Fruit fly (Drosophila melanogaster) whole organism, embryonic: ENCODE data around the gene Cyp6d4.
A peak's percentile ranks its signal among the peaks of the same experiment; 100 is the strongest.

Experiments
- Atf-2 ChIP-seq: fragments of 200-800 bp; sonication (Bioruptor generic); optimal IDR thresholded peaks from 2 replicates; lab custom pipeline; 2016; ENCODE audit warnings: missing biosample characterization, missing genetic modification characterization
- Awh ChIP-seq: fragments of 200-800 bp; sonication (Bioruptor generic); IDR thresholded peaks from 2 replicates; pipeline ENCODE4, ENCODE4 v1.3.6; 2022; ENCODE audit warnings: missing biosample characterization, missing genetic modification characterization
- CG15269 ChIP-seq: fragments of 200-800 bp; sonication (Bioruptor generic); optimal IDR thresholded peaks from 2 replicates; lab custom pipeline; 2018; ENCODE audit warnings: missing biosample characterization, mild to moderate bottlenecking, missing genetic modification characterization, moderate library complexity
- CG15479 ChIP-seq: fragments of 200-800 bp; sonication (Bioruptor generic); optimal IDR thresholded peaks from 3 replicates; lab custom pipeline; 2019; ENCODE audit warnings: missing biosample characterization, mild to moderate bottlenecking, missing genetic modification characterization, moderate library complexity
- CG1603 ChIP-seq: fragments of 200-800 bp; sonication (Bioruptor generic); optimal IDR thresholded peaks from 2 replicates; lab custom pipeline; 2019; ENCODE audit warnings: missing biosample characterization, mild to moderate bottlenecking, missing genetic modification characterization, moderate library complexity
- CG18619 ChIP-seq: fragments of 200-800 bp; sonication (Bioruptor generic); optimal IDR thresholded peaks from 3 replicates; lab custom pipeline; 2017; ENCODE audit warnings: missing biosample characterization, mild to moderate bottlenecking, missing genetic modification characterization
- CG2712 ChIP-seq: fragments of 200-800 bp; optimal IDR thresholded peaks from 3 replicates; lab custom pipeline; 2019; ENCODE audit warnings: missing biosample characterization, mild to moderate bottlenecking, missing genetic modification characterization, moderate library complexity
- CG2875 ChIP-seq: fragments of 200-800 bp; sonication (Bioruptor generic); optimal IDR thresholded peaks from 2 replicates; lab custom pipeline; 2017; ENCODE audit warnings: missing biosample characterization, mild to moderate bottlenecking, missing genetic modification characterization, missing genetic modification reagents
- CG2889 ChIP-seq: fragments of 200-800 bp; sonication (Bioruptor generic); IDR thresholded peaks from 3 replicates; pipeline ENCODE4 v1.3.6; 2022; ENCODE audit warnings: missing biosample characterization, missing genetic modification characterization
- CG30020 ChIP-seq: fragments of 200-800 bp; optimal IDR thresholded peaks from 2 replicates; lab custom pipeline; 2019; ENCODE audit warnings: missing biosample characterization, mild to moderate bottlenecking, missing genetic modification characterization, moderate library complexity
- CG32772 ChIP-seq: fragments of 200-800 bp; sonication (Bioruptor generic); IDR thresholded peaks from 2 replicates; pipeline ENCODE4 v1.3.6; 2022; ENCODE audit warnings: missing biosample characterization, missing genetic modification characterization
- CG3995 ChIP-seq: fragments of 200-800 bp; sonication (Bioruptor generic); optimal IDR thresholded peaks from 3 replicates; lab custom pipeline; 2016; ENCODE audit warnings: missing biosample characterization, missing genetic modification characterization
- CG42726 ChIP-seq: fragments of 200-800 bp; sonication (Bioruptor generic); IDR thresholded peaks from 2 replicates; pipeline ENCODE4 v1.3.6; 2022; ENCODE audit warnings: missing biosample characterization, missing genetic modification characterization; ENCODE audit not compliant: partially characterized antibody
- CG43689 ChIP-seq: fragments of 200-800 bp; sonication (Bioruptor generic); IDR thresholded peaks from 2 replicates; pipeline ENCODE4 v1.3.6; 2022; ENCODE audit warnings: missing biosample characterization, missing genetic modification characterization
- CG8478 ChIP-seq: fragments of >200 bp; optimal IDR thresholded peaks from 2 replicates; lab custom pipeline; 2018
- Elba2 ChIP-seq: fragments of 200-800 bp; sonication (Bioruptor generic); optimal IDR thresholded peaks from 3 replicates; lab custom pipeline; 2016; ENCODE audit warnings: missing biosample characterization, missing genetic modification characterization
- Hmr ChIP-seq: fragments of 200-800 bp; sonication (Bioruptor generic); optimal IDR thresholded peaks from 3 replicates; lab custom pipeline; 2017; ENCODE audit warnings: mild to moderate bottlenecking, missing biosample characterization, missing genetic modification reagents, missing genetic modification characterization
- Jarid2 ChIP-seq: fragments of 200-800 bp; sonication (Bioruptor generic); optimal IDR thresholded peaks from 3 replicates; lab custom pipeline; 2017; ENCODE audit warnings: mild to moderate bottlenecking, missing biosample characterization, missing genetic modification reagents, missing genetic modification characterization
- Med ChIP-seq: fragments of 200-800 bp; sonication (Bioruptor generic); peaks from one replicate; lab custom pipeline; 2016; ENCODE audit warnings: missing biosample characterization, missing genetic modification characterization, mild to moderate bottlenecking, inconsistent platforms, moderate library complexity
- NC2α ChIP-seq: fragments of 200-800 bp; sonication (Bioruptor generic); optimal IDR thresholded peaks from 2 replicates; lab custom pipeline; 2016; ENCODE audit warnings: missing biosample characterization, missing genetic modification characterization
- Neu2 ChIP-seq: fragments of 200-800 bp; sonication (Bioruptor generic); optimal IDR thresholded peaks from 3 replicates; lab custom pipeline; 2016; ENCODE audit warnings: missing biosample characterization, missing genetic modification characterization, borderline replicate concordance
- Nf-YB ChIP-seq: fragments of 200-800 bp; sonication (Bioruptor generic); optimal IDR thresholded peaks from 3 replicates; lab custom pipeline; 2019; ENCODE audit warnings: missing biosample characterization, mild to moderate bottlenecking, missing genetic modification characterization, moderate library complexity
- Pdp1 ChIP-seq, 2 experiments: fragments of 200-800 bp; sonication (Bioruptor generic); optimal IDR thresholded peaks; 3 replicates each; lab custom pipeline; 2016; ENCODE audit warnings: missing biosample characterization in 2 of 2, missing genetic modification characterization in 2 of 2, mild to moderate bottlenecking in 1 of 2, moderate library complexity in 1 of 2
- Stat92E ChIP-seq, 3 experiments: fragments of >200 bp in 2 of 3; fragments of 200-800 bp in 1 of 3; sonication (Bioruptor generic) in 1 of 3; optimal IDR thresholded peaks; 2 replicates each; lab custom pipeline; 2017 to 2019; ENCODE audit warnings: missing biosample characterization in 3 of 3, missing genetic modification characterization in 3 of 3, mild to moderate bottlenecking in 1 of 3, moderate library complexity in 1 of 3
- TFAM ChIP-seq: fragments of 200-800 bp; sonication (Bioruptor generic); optimal IDR thresholded peaks from 2 replicates; lab custom pipeline; 2017; ENCODE audit warnings: missing biosample characterization, missing genetic modification characterization, inconsistent platforms
- Xrp1 ChIP-seq: fragments of 200-800 bp; sonication (Bioruptor generic); IDR thresholded peaks from 2 replicates; pipeline ENCODE4 v1.3.6; 2022; ENCODE audit warnings: missing biosample characterization, missing genetic modification characterization
- YL-1 ChIP-seq: fragments of 200-800 bp; sonication (Bioruptor generic); optimal IDR thresholded peaks from 3 replicates; lab custom pipeline; 2017; ENCODE audit warnings: missing biosample characterization, mild to moderate bottlenecking, missing genetic modification characterization
- abd-A ChIP-seq: fragments of 200-800 bp; sonication (Bioruptor generic); optimal IDR thresholded peaks from 3 replicates; lab custom pipeline; 2019; ENCODE audit warnings: missing biosample characterization, mild to moderate bottlenecking, missing genetic modification characterization, moderate library complexity
- az2 ChIP-seq: fragments of 200-800 bp; sonication (Bioruptor generic); optimal IDR thresholded peaks from 3 replicates; lab custom pipeline; 2016; ENCODE audit warnings: missing biosample characterization, missing genetic modification characterization
- bowl ChIP-seq: fragments of 200-800 bp; sonication (Bioruptor generic); IDR thresholded peaks from 2 replicates; pipeline ENCODE4 v1.3.6; 2022; ENCODE audit warnings: missing biosample characterization, missing genetic modification characterization
- cg ChIP-seq: fragments of 200-800 bp; sonication (Bioruptor generic); optimal IDR thresholded peaks from 3 replicates; lab custom pipeline; 2019; ENCODE audit warnings: missing biosample characterization, mild to moderate bottlenecking, missing genetic modification characterization, moderate library complexity
- danr ChIP-seq: fragments of 200-800 bp; sonication (Bioruptor generic); IDR thresholded peaks from 2 replicates; pipeline ENCODE4 v1.3.6; 2022; ENCODE audit warnings: missing biosample characterization, missing genetic modification characterization
- grau ChIP-seq: fragments of 200-800 bp; optimal IDR thresholded peaks from 3 replicates; lab custom pipeline; 2019; ENCODE audit warnings: missing biosample characterization, mild to moderate bottlenecking, missing genetic modification characterization, moderate library complexity
- hkb ChIP-seq, 2 experiments: fragments of 200-800 bp in 1 of 2; fragments of >200 bp in 1 of 2; sonication (Bioruptor generic) in 1 of 2; IDR thresholded peaks in 1 of 2; optimal IDR thresholded peaks in 1 of 2; 2 replicates each; pipeline versions ENCODE4 v1.3.6 to Lab custom; 2017 to 2022; ENCODE audit warnings: missing biosample characterization in 1 of 2, missing genetic modification characterization in 1 of 2
- insv ChIP-seq, 2 experiments: fragments of 200-800 bp; sonication (Bioruptor generic); optimal IDR thresholded peaks; 3 replicates each; lab custom pipeline; 2016 to 2018; ENCODE audit warnings: missing biosample characterization in 2 of 2, missing genetic modification characterization in 2 of 2
- kah ChIP-seq: fragments of 200-800 bp; sonication (Bioruptor generic); optimal IDR thresholded peaks from 2 replicates; lab custom pipeline; 2018; ENCODE audit warnings: missing biosample characterization, mild to moderate bottlenecking, missing genetic modification characterization
- nom ChIP-seq: fragments of 200-800 bp; sonication (Bioruptor generic); optimal IDR thresholded peaks from 2 replicates; lab custom pipeline; 2017; ENCODE audit warnings: missing biosample characterization, missing genetic modification characterization, mild to moderate bottlenecking, moderate library complexity, missing genetic modification reagents
- phol ChIP-seq: fragments of 200-800 bp; sonication (Bioruptor generic); optimal IDR thresholded peaks from 3 replicates; lab custom pipeline; 2018; ENCODE audit warnings: missing biosample characterization, mild to moderate bottlenecking, missing genetic modification characterization, moderate library complexity
- pros ChIP-seq: fragments of 200-800 bp; sonication (Bioruptor generic); optimal IDR thresholded peaks from 3 replicates; lab custom pipeline; 2019; ENCODE audit warnings: missing biosample characterization, mild to moderate bottlenecking, missing genetic modification characterization, moderate library complexity
- sens ChIP-seq: fragments of 200-800 bp; sonication (Bioruptor generic); peaks from one replicate; lab custom pipeline; 2016; ENCODE audit warnings: missing biosample characterization, missing genetic modification characterization
- sug ChIP-seq: fragments of 200-800 bp; optimal IDR thresholded peaks from 2 replicates; lab custom pipeline; 2019; ENCODE audit warnings: missing biosample characterization, mild to moderate bottlenecking, missing genetic modification characterization, moderate library complexity
- tll ChIP-seq, 2 experiments: fragments of 200-800 bp in 1 of 2; fragments of >200 bp in 1 of 2; sonication (Bioruptor generic) in 1 of 2; optimal IDR thresholded peaks; 2 replicates each; lab custom pipeline; 2017 to 2019; ENCODE audit warnings: missing biosample characterization in 2 of 2, missing genetic modification characterization in 2 of 2, mild to moderate bottlenecking in 1 of 2, moderate library complexity in 1 of 2
- unc-4 ChIP-seq: fragments of 200-800 bp; sonication (Bioruptor generic); IDR thresholded peaks from 2 replicates; pipeline ENCODE4 v1.3.6; 2022; ENCODE audit warnings: missing biosample characterization, missing genetic modification characterization; ENCODE audit not compliant: partially characterized antibody
- vvl ChIP-seq: fragments of 200-800 bp; sonication (Bioruptor generic); IDR thresholded peaks from 2 replicates; pipeline ENCODE4 v1.3.6; 2022; ENCODE audit warnings: missing biosample characterization, missing genetic modification characterization
- zf30C ChIP-seq: fragments of 200-800 bp; sonication (Bioruptor generic); optimal IDR thresholded peaks from 3 replicates; lab custom pipeline; 2018; ENCODE audit warnings: missing biosample characterization, mild to moderate bottlenecking, missing genetic modification characterization

Gene Cyp6d4

dm6 chr3R:22664274-22664673 lies 33.8 kb upstream of the Cyp6d4 start (continued):
- peak; percentile 45 for TF ChIP-seq CG2712 (tag; lab: Kevin White, UChicago)

- TF ChIP-seq phol (tag; lab: Kevin White, UChicago): peak; percentile 36
- no peak for TF ChIP-seq CG32772 (GFP tag; lab: Robert Waterston, UW)
- TF ChIP-seq unc-4 (GFP tag; lab: Robert Waterston, UW): 0 out of 2 replicates have a peak, but pooled peaks have one; percentile 19
- TF ChIP-seq Hmr (GFP tag; lab: Kevin White, UChicago): no peak
- no peak for TF ChIP-seq CG30020 (tag; lab: Kevin White, UChicago)
- TF ChIP-seq CG42726 (GFP tag; lab: Robert Waterston, UW): 0 out of 2 replicates have a peak, but pooled peaks have one; percentile 18
- no peak for TF ChIP-seq CG43689
- TF ChIP-seq YL-1 (GFP tag; lab: Kevin White, UChicago): peak; percentile 35
- TF ChIP-seq sens: peak; percentile 72
- no peak for TF ChIP-seq CG18619 (GFP tag; lab: Kevin White, UChicago)
- TF ChIP-seq CG2875 (GFP tag; lab: Kevin White, UChicago): no peak
- TF ChIP-seq CG15269 (tag; lab: Kevin White, UChicago): peak; percentile 72
- no peak for TF ChIP-seq az2 (GFP tag; lab: Kevin White, UChicago)
- peak; percentile 97 for TF ChIP-seq sug
- 0 out of 2 replicates have a peak, but pooled peaks have one; percentile 19 for TF ChIP-seq Xrp1 (GFP tag; lab: Robert Waterston, UW)
- no peak for TF ChIP-seq grau (tag; lab: Kevin White, UChicago)
- TF ChIP-seq Pdp1 (GFP tag; optimal IDR thresholded peaks at IDR 0.05; lab: Kevin White, UChicago): peak in 1 of 2 experiments; percentile 1
- TF ChIP-seq insv (GFP tag; optimal IDR thresholded peaks at IDR 0.05; lab: Kevin White, UChicago): peak in 1 of 2 experiments; percentile 3
- TF ChIP-seq CG8478: peak; percentile 55
- TF ChIP-seq nom (GFP tag; lab: Kevin White, UChicago): peak; percentile 22
- TF ChIP-seq hkb (optimal IDR thresholded peaks at IDR 0.05; lab: Kevin White, UChicago): no peak
- no peak for TF ChIP-seq hkb (GFP tag; IDR thresholded peaks at IDR 0.05; lab: Robert Waterston, UW)
- peak; percentile 92 for TF ChIP-seq Elba2 (GFP tag; lab: Kevin White, UChicago)
- TF ChIP-seq zf30C (GFP tag; lab: Kevin White, UChicago): no peak
- TF ChIP-seq Awh (GFP tag; lab: Robert Waterston, UW): 0 out of 2 replicates have a peak, but pooled peaks have one; percentile 22
- TF ChIP-seq CG3995 (GFP tag; lab: Kevin White, UChicago): peak; percentile 9
- peak; percentile 8 for TF ChIP-seq Nf-YB (GFP tag; lab: Kevin White, UChicago)
- no peak for TF ChIP-seq tll (GFP tag; optimal IDR thresholded peaks at IDR 0.05; lab: Kevin White, UChicago)
- no peak for TF ChIP-seq TFAM (GFP tag; lab: Kevin White, UChicago)
- TF ChIP-seq danr (GFP tag; lab: Robert Waterston, UW): no peak
- TF ChIP-seq Atf-2: no peak
- peak; percentile 91 for TF ChIP-seq cg (GFP tag; lab: Kevin White, UChicago)
- peak; percentile 64 for TF ChIP-seq abd-A (tag; lab: Kevin White, UChicago)
- TF ChIP-seq Jarid2 (GFP tag; lab: Kevin White, UChicago): peak; percentile 95
- peak; percentile 2 for TF ChIP-seq Neu2
- TF ChIP-seq pros (GFP tag; lab: Kevin White, UChicago): peak; percentile 66
- TF ChIP-seq CG1603: peak; percentile 1
- no peak for TF ChIP-seq CG2889
- TF ChIP-seq kah (GFP tag; lab: Kevin White, UChicago): peak; percentile 46
- no peak for TF ChIP-seq bowl (GFP tag; lab: Robert Waterston, UW)
- peak; percentile 58 for TF ChIP-seq CG15479 (GFP tag; lab: Kevin White, UChicago)
- peak in 1 of 3 experiments; percentile 98 for TF ChIP-seq Stat92E (GFP tag; optimal IDR thresholded peaks at IDR 0.05; lab: Kevin White, UChicago)
- peak; percentile 58 for TF ChIP-seq Med (GFP tag; lab: Kevin White, UChicago)
- TF ChIP-seq vvl (GFP tag; lab: Robert Waterston, UW): peak; percentile 39; the same call in 1 of the 2 replicates
- TF ChIP-seq NC2α (GFP tag; lab: Kevin White, UChicago): no peak
Measured at dm6 chr3R:22666449-22667283, 31.5 kb upstream of the Cyp6d4 start.
